Fruit fly (Drosophila melanogaster): Measurements from ENCODE around the gene Ulp1.

Gene Ulp1

DNA sequence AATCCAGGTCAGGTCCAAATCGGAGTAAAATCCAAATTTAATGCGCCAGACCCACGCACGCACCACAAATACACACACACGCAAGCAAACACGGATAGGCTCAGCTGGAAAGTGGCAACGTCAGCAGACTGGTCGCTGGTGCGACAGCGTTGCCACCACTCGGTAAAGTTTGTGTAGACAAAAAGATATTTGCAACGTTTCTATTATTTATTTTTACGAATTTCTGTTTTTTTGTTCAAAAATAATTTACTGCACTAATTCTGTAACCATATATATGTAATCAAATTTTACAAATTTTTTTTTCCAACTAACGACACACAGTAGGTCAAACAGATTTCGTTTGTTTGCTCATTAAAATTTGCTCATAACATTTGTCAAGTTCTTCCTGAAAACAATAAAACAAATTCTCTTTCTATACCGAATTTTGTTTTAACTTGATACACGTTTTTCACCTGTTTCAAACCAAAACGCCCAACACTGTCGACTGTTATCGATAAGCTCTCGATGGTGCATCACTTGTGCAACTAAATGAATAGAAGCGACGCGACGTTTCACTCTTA is 28.2 kb downstream of the Ulp1 start, which contains the start of the genes CG7556 and CG7453 (continued):
- TF ChIP-seq CG13123 (GFP tag; optimal IDR thresholded peaks at IDR 0.05) (peak; percentile 14), tll (GFP tag; optimal IDR thresholded peaks at IDR 0.05) (no peak), CG4282 (GFP tag; optimal IDR thresholded peaks at IDR 0.05) (no peak)

DNA sequence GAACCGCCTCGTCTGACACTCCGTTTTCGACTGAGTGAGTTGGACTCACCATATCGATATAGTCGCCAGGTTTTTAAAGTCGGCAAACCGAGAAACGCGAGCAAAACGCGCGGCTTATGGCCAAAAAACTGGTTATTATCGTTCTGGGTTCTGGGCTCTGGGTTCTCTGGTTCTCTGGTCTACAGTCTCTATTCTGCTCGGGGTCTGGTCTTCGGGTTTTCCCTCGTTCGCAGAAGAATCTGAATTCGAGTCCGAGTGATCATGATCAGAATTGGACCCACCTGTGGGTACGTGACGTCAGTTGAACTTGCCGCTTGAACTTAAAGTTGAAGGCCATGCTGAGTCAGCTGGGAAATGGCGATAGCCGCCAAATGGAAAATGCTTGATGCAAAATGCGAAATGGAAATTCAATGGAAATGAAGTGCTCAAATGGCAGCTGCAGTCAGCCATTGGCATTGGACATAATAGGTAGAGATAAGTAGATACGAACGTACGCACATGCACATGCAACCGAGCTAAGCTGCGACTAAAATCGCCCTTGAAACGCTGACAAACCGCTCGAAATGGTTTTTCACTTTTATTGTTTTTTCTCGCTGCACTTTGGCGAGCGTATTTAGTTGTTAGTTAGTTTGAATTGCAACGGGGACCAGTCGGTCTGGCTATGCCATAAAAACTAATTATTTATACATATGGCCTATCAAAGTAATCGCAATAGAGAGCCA is 33.0 kb downstream of the Ulp1 start, which contains the start of gene CG33939:
Gene CG33939, minus strand, starts transcription at position 51 of the 722 bp plus-strand sequence.
- no peak for TF ChIP-seq Lhr (GFP tag; optimal IDR thresholded peaks at IDR 0.05)
- peak; percentile 22 for TF ChIP-seq nom (GFP tag; optimal IDR thresholded peaks at IDR 0.05)
- no peak for TF ChIP-seq CG1233 (GFP tag; optimal IDR thresholded peaks at IDR 0.05)
- TF ChIP-seq Xrp1 (GFP tag; IDR thresholded peaks at IDR 0.05), result no peak
- no peak for TF ChIP-seq Adf1 (GFP tag; IDR thresholded peaks at IDR 0.05)
- 0 out of 4 replicates have a peak, but pooled peaks have one; percentile 73 for TF ChIP-seq chinmo (GFP tag; IDR thresholded peaks at IDR 0.05; ENCODE audit: partially characterized antibody)
- peak; percentile 92 for TF ChIP-seq CG13894 (tag; optimal IDR thresholded peaks at IDR 0.05)
- TF ChIP-seq CG32532 (GFP tag; IDR thresholded peaks at IDR 0.05), result peak; percentile 24; the same call in 1 of the 2 replicates
- TF ChIP-seq CG4617 (GFP tag; optimal IDR thresholded peaks at IDR 0.05; ENCODE audit: borderline replicate concordance), result no peak
- TF ChIP-seq CG13287 (GFP tag; IDR thresholded peaks at IDR 0.05; ENCODE audit: partially characterized antibody), result peak; percentile 8; the same call in 1 of the 2 replicates
- TF ChIP-seq C15 (GFP tag; IDR thresholded peaks at IDR 0.05), result no peak
- TF ChIP-seq Tbp (GFP tag; optimal IDR thresholded peaks at IDR 0.05), result peak; percentile 65
- TF ChIP-seq Dll (GFP tag; IDR thresholded peaks at IDR 0.05; ENCODE audit: partially characterized antibody), result 0 out of 4 replicates have a peak, but pooled peaks have one; percentile 14
- TF ChIP-seq gcm (GFP tag; optimal IDR thresholded peaks at IDR 0.05), result no peak
- TF ChIP-seq ftz-f1 (GFP tag; optimal IDR thresholded peaks at IDR 0.05), result peak; percentile 9
- TF ChIP-seq Trl (optimal IDR thresholded peaks at IDR 0.05), result peak in 1 of 2 experiments; percentile 1
- TF ChIP-seq Trl (GFP tag; optimal IDR thresholded peaks at IDR 0.05), result no peak
- peak; percentile 99 for TF ChIP-seq CG8359 (GFP tag; optimal IDR thresholded peaks at IDR 0.05; ENCODE audit: borderline replicate concordance)
- no peak for TF ChIP-seq Dbx (GFP tag; IDR thresholded peaks at IDR 0.05)
- TF ChIP-seq her (GFP tag; optimal IDR thresholded peaks at IDR 0.05), result no peak
- TF ChIP-seq Deaf1 (tag; optimal IDR thresholded peaks at IDR 0.05), result peak; percentile 77
- no peak for TF ChIP-seq HmgZ (tag; optimal IDR thresholded peaks at IDR 0.05)

DNA sequence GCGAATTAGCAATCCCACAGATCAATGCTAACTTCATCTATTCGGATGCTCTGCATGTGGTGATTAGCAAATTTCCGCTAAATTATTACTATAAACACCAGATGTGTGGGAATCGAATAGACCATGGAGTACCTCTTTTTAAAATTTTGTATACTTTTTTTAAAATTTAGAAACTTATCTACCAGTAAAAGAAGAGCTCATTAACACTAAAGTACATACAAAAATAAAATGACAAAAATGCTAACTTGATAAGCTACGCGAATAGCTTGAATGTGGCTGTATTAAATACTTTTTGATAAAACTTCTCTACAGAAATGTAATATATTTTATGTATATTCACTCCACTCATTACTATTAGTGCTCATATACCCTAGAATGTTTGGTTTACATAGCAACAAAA is 33.9 kb downstream of the Ulp1 start:
- 0 out of 2 replicates have a peak, but pooled peaks have one; percentile 19 for TF ChIP-seq slbo (GFP tag; IDR thresholded peaks at IDR 0.05)
- no peak for TF ChIP-seq Adf1 (GFP tag; IDR thresholded peaks at IDR 0.05)
- no peak for TF ChIP-seq CG11093 (GFP tag; IDR thresholded peaks at IDR 0.05)
- no peak for TF ChIP-seq Bgb (GFP tag; IDR thresholded peaks at IDR 0.05; ENCODE audit: partially characterized antibody)
- TF ChIP-seq CG9932 (GFP tag; IDR thresholded peaks at IDR 0.05), result peak; percentile 43; the same call in 1 of the 2 replicates
- TF ChIP-seq corto (GFP tag; optimal IDR thresholded peaks at IDR 0.05), result no peak
- 0 out of 2 replicates have a peak, but pooled peaks have one; percentile 13 for TF ChIP-seq Rfx (GFP tag; IDR thresholded peaks at IDR 0.05)
- TF ChIP-seq Hr51 (GFP tag; optimal IDR thresholded peaks at IDR 0.05), result peak in 1 of 2 experiments; percentile 40
- TF ChIP-seq crc (GFP tag; optimal IDR thresholded peaks at IDR 0.05), result no peak
- TF ChIP-seq CG15269 (tag; optimal IDR thresholded peaks at IDR 0.05), result peak; percentile 22
- TF ChIP-seq CG11695 (GFP tag; IDR thresholded peaks at IDR 0.05), result no peak
- peak; percentile 58 for TF ChIP-seq CG2120 (GFP tag; optimal IDR thresholded peaks at IDR 0.05)
- TF ChIP-seq row (GFP tag; IDR thresholded peaks at IDR 0.05), result peak; percentile 48
- TF ChIP-seq CG10959 (GFP tag; IDR thresholded peaks at IDR 0.05), result no peak
- no peak for TF ChIP-seq z (GFP tag; IDR thresholded peaks at IDR 0.05)
- no peak for TF ChIP-seq CG16863 (GFP tag; optimal IDR thresholded peaks at IDR 0.05)
- TF ChIP-seq CG16813 (GFP tag; IDR thresholded peaks at IDR 0.05; ENCODE audit: partially characterized antibody), result no peak
- no peak for TF ChIP-seq CG7372 (GFP tag; IDR thresholded peaks at IDR 0.05)
- peak; percentile 24 for TF ChIP-seq nmo (GFP tag; optimal IDR thresholded peaks at IDR 0.05)
- no peak for TF ChIP-seq CG30431 (GFP tag; optimal IDR thresholded peaks at IDR 0.05)
- no peak for TF ChIP-seq ERR (GFP tag; optimal IDR thresholded peaks at IDR 0.05)
- no peak for TF ChIP-seq fru (optimal IDR thresholded peaks at IDR 0.05)
- TF ChIP-seq Dref (GFP tag; IDR thresholded peaks at IDR 0.05), result no peak

Data from whole organism, embryonic.